Worm (Caenorhabditis elegans) whole organism, young adult: ENCODE measurements around the gene egl-27.

Experiments used
- B0019.2 ChIP-seq: fragments of 200-800 bp; sonication (Bioruptor generic); conservative IDR thresholded peaks from 2 replicates; pipeline ENCODE4 v1.3.6; 2022; ENCODE audit warnings: missing genetic modification reagents, missing genetic modification characterization, missing compliant biosample characterization
- B0035.1 ChIP-seq: sonication (generic microtip); optimal IDR thresholded peaks from 2 replicates; lab custom pipeline; 2016; ENCODE audit warnings: missing genetic modification characterization, mild to moderate bottlenecking, missing compliant biosample characterization, missing genotype, missing genetic modification reagents
- B0261.1 ChIP-seq: sonication (generic microtip); optimal IDR thresholded peaks from 2 replicates; lab custom pipeline; 2016; ENCODE audit warnings: mild to moderate bottlenecking, missing genetic modification characterization, moderate library complexity, missing compliant biosample characterization
- F22D6.2 ChIP-seq: sonication (generic microtip); optimal IDR thresholded peaks from 2 replicates; lab custom pipeline; 2016; ENCODE audit warnings: mild to moderate bottlenecking, missing genetic modification characterization, missing compliant biosample characterization
- F57C9.4 ChIP-seq: sonication (generic microtip); optimal IDR thresholded peaks from 2 replicates; lab custom pipeline; 2017; ENCODE audit warnings: mild to moderate bottlenecking, missing genetic modification characterization, missing compliant biosample characterization
- K12H6.12 ChIP-seq: fragments of 200-800 bp; sonication (Bioruptor generic); optimal IDR thresholded peaks from 2 replicates; lab custom pipeline; 2018; ENCODE audit warnings: mild to moderate bottlenecking, missing genetic modification characterization, missing compliant biosample characterization
- Y53G8AR.9 ChIP-seq: fragments of 200-800 bp; sonication (Bioruptor generic); conservative IDR thresholded peaks from 2 replicates; pipeline ENCODE4 v1.3.6; 2022; ENCODE audit warnings: missing genetic modification reagents, missing genetic modification characterization, missing compliant biosample characterization
- Y79H2A.3 ChIP-seq: fragments of 200-800 bp; sonication (Bioruptor generic); conservative IDR thresholded peaks from 2 replicates; pipeline ENCODE4 v1.3.6; 2022; ENCODE audit warnings: missing genetic modification reagents, missing genetic modification characterization, missing compliant biosample characterization
- akir-1 ChIP-seq: fragments of 200-800 bp; sonication (Bioruptor generic); optimal IDR thresholded peaks from 2 replicates; lab custom pipeline; 2018; ENCODE audit warnings: mild to moderate bottlenecking, missing genetic modification characterization, moderate library complexity, missing compliant biosample characterization
- atf-7 ChIP-seq: sonication (generic microtip); optimal IDR thresholded peaks from 2 replicates; lab custom pipeline; 2017; ENCODE audit warnings: mild to moderate bottlenecking, missing genetic modification characterization, missing compliant biosample characterization
- ccch-3 ChIP-seq: fragments of 200-800 bp; sonication (Bioruptor generic); optimal IDR thresholded peaks from 2 replicates; lab custom pipeline; 2018; ENCODE audit warnings: mild to moderate bottlenecking, missing genetic modification characterization, missing compliant biosample characterization
- cebp-1 ChIP-seq, 2 experiments: fragments of 200-800 bp in 1 of 2; sonication (Bioruptor generic) in 1 of 2; sonication (generic microtip) in 1 of 2; IDR thresholded peaks in 1 of 2; optimal IDR thresholded peaks in 1 of 2; 2 replicates each; pipeline versions ENCODE4 v1.3.6 to Lab custom; 2017 to 2022; ENCODE audit warnings: missing compliant biosample characterization in 2 of 2, missing genetic modification characterization in 2 of 2, mild to moderate bottlenecking in 1 of 2, missing genetic modification reagents in 1 of 2, moderate library complexity in 1 of 2
- ceh-100 ChIP-seq: fragments of 200-800 bp; sonication (Bioruptor generic); IDR thresholded peaks from 2 replicates; pipeline ENCODE4 v1.3.6; 2022; ENCODE audit warnings: missing genetic modification reagents, missing genetic modification characterization, missing compliant biosample characterization
- ceh-27 ChIP-seq: fragments of 200-800 bp; sonication (Bioruptor generic); optimal IDR thresholded peaks from 2 replicates; lab custom pipeline; 2018; ENCODE audit warnings: mild to moderate bottlenecking, missing genetic modification characterization, moderate library complexity, missing compliant biosample characterization
- ceh-91 ChIP-seq: fragments of 200-800 bp; sonication (Bioruptor generic); IDR thresholded peaks from 2 replicates; pipeline ENCODE4 v1.3.6; 2022; ENCODE audit warnings: missing genetic modification reagents, missing genetic modification characterization, missing compliant biosample characterization
- chd-7 ChIP-seq: sonication (generic microtip); optimal IDR thresholded peaks from 2 replicates; lab custom pipeline; 2016; ENCODE audit warnings: mild to moderate bottlenecking, missing genetic modification characterization, moderate library complexity, missing compliant biosample characterization
- dox-1 ChIP-seq: fragments of 200-800 bp; sonication (Bioruptor generic); IDR thresholded peaks from 2 replicates; pipeline ENCODE4 v1.3.6; 2022; ENCODE audit warnings: missing genetic modification reagents, missing genetic modification characterization, missing compliant biosample characterization
- efl-1 ChIP-seq: fragments of 150-350 bp; optimal IDR thresholded peaks from 2 replicates; lab custom pipeline; 2014; ENCODE audit warnings: missing biosample characterization, missing genetic modification reagents, missing genetic modification characterization
- ekl-4 ChIP-seq: fragments of 200-800 bp; sonication (Bioruptor generic); IDR thresholded peaks from 2 replicates; pipeline ENCODE4 v1.3.6; 2022; ENCODE audit warnings: missing genetic modification reagents, missing genetic modification characterization, missing compliant biosample characterization
- fkh-3 ChIP-seq: sonication (generic microtip); optimal IDR thresholded peaks from 2 replicates; lab custom pipeline; 2016; ENCODE audit warnings: mild to moderate bottlenecking, missing genetic modification characterization, missing compliant biosample characterization
- gei-17 ChIP-seq: fragments of 200-800 bp; sonication (Bioruptor generic); optimal IDR thresholded peaks from 2 replicates; lab custom pipeline; 2018; ENCODE audit warnings: mild to moderate bottlenecking, missing genetic modification characterization, missing compliant biosample characterization
- hmg-1.2 ChIP-seq: fragments of 200-800 bp; sonication (Bioruptor generic); IDR thresholded peaks from 2 replicates; pipeline ENCODE4 v1.3.6; 2022; ENCODE audit warnings: missing genetic modification reagents, missing genetic modification characterization, missing compliant biosample characterization
- hsf-1 ChIP-seq: fragments of 200-800 bp; sonication (Bioruptor generic); IDR thresholded peaks from 2 replicates; pipeline ENCODE4 v1.3.6; 2022; ENCODE audit warnings: missing genetic modification reagents, missing genetic modification characterization, missing compliant biosample characterization
- let-526 ChIP-seq: fragments of 200-800 bp; sonication (Bioruptor generic); IDR thresholded peaks from 2 replicates; pipeline ENCODE4 v1.3.6; 2022; ENCODE audit warnings: missing genetic modification reagents, missing genetic modification characterization, missing compliant biosample characterization
- lin-40 ChIP-seq: sonication (generic microtip); optimal IDR thresholded peaks from 2 replicates; lab custom pipeline; 2016; ENCODE audit warnings: missing genetic modification characterization, mild to moderate bottlenecking, missing compliant biosample characterization, missing genotype, missing genetic modification reagents
- lsl-1 ChIP-seq: fragments of 200-800 bp; sonication (Bioruptor generic); optimal IDR thresholded peaks from 2 replicates; lab custom pipeline; 2018; ENCODE audit warnings: mild to moderate bottlenecking, missing genetic modification characterization, moderate library complexity, missing compliant biosample characterization
- madf-8 ChIP-seq: fragments of 200-800 bp; sonication (Bioruptor generic); conservative IDR thresholded peaks from 2 replicates; pipeline ENCODE4 v1.3.6; 2022; ENCODE audit warnings: missing genetic modification reagents, missing genetic modification characterization, missing compliant biosample characterization
- mes-4 ChIP-seq: sonication (generic microtip); optimal IDR thresholded peaks from 2 replicates; lab custom pipeline; 2016; ENCODE audit warnings: missing genotype, missing genetic modification characterization, missing compliant biosample characterization
- mxl-1 ChIP-seq: sonication (generic microtip); optimal IDR thresholded peaks from 2 replicates; lab custom pipeline; 2016; ENCODE audit warnings: missing genetic modification characterization, missing compliant biosample characterization
- nfyb-1 ChIP-seq: fragments of 200-800 bp; sonication (Bioruptor generic); IDR thresholded peaks from 2 replicates; pipeline ENCODE4 v1.3.6; 2022; ENCODE audit warnings: missing genetic modification reagents, missing genetic modification characterization, missing compliant biosample characterization
- nhr-80 ChIP-seq: sonication (generic microtip); optimal IDR thresholded peaks from 2 replicates; lab custom pipeline; 2016; ENCODE audit warnings: missing genetic modification characterization, missing compliant biosample characterization
- pbrm-1 ChIP-seq: fragments of 200-800 bp; sonication (Bioruptor generic); IDR thresholded peaks from 2 replicates; pipeline ENCODE4 v1.3.6; 2022; ENCODE audit warnings: missing genetic modification reagents, missing genetic modification characterization, missing compliant biosample characterization
- pha-4 ChIP-seq: fragments of 150-350 bp; sonication (generic microtip); optimal IDR thresholded peaks from 2 replicates; lab custom pipeline; 2014; ENCODE audit warnings: missing biosample characterization, missing genetic modification reagents, missing genetic modification characterization
- zim-3 ChIP-seq: sonication (generic microtip); optimal IDR thresholded peaks from 2 replicates; lab custom pipeline; 2017; ENCODE audit warnings: mild to moderate bottlenecking, missing genetic modification characterization, moderate library complexity, missing compliant biosample characterization
- ztf-22 ChIP-seq: fragments of 200-800 bp; sonication (Bioruptor generic); optimal IDR thresholded peaks from 2 replicates; lab custom pipeline; 2018; ENCODE audit warnings: mild to moderate bottlenecking, missing genetic modification characterization, moderate library complexity, missing compliant biosample characterization
- ztf-3 ChIP-seq: fragments of 200-800 bp; sonication (Bioruptor generic); optimal IDR thresholded peaks from 2 replicates; lab custom pipeline; 2018; ENCODE audit warnings: mild to moderate bottlenecking, missing genetic modification characterization, missing compliant biosample characterization

The egl-27 gene

DNA sequence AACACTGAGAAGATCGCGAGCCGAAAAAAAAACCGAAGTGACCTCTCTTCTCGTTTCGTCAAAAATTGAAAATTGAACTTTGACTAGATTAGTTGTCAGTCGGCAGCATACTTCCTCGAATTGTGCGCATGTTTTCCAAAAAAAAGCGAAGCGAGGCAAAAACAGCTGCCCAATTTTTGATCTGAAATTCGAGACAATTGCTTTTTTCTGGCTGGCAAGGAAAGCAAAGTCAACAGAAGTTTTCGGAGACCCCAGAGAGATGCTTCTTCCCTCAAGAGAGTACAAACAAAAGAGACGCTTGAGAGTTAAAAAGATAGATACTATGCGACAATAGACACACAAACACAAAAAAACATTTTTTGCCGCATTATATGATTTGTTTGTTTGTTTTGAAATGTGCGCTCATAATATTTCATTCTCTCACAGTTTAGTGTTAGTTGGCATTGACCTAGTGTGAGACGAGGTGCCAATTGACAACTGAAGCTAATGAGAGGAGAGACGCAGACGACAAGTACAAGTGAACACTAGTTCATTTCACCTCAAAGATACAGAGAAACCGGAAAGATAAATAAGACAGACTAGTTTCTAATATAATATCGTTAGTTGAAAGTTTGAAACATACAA, 1.3 kb downstream of the egl-27 start:
- TF ChIP-seq chd-7 (no peak), B0261.1 (tag; lab: Kevin White, UChicago) (no peak), K12H6.12 (tag; lab: Kevin White, UChicago) (peak; percentile 19), pha-4 (tag; lab: Kevin White, UChicago) (peak; percentile 42)

DNA sequence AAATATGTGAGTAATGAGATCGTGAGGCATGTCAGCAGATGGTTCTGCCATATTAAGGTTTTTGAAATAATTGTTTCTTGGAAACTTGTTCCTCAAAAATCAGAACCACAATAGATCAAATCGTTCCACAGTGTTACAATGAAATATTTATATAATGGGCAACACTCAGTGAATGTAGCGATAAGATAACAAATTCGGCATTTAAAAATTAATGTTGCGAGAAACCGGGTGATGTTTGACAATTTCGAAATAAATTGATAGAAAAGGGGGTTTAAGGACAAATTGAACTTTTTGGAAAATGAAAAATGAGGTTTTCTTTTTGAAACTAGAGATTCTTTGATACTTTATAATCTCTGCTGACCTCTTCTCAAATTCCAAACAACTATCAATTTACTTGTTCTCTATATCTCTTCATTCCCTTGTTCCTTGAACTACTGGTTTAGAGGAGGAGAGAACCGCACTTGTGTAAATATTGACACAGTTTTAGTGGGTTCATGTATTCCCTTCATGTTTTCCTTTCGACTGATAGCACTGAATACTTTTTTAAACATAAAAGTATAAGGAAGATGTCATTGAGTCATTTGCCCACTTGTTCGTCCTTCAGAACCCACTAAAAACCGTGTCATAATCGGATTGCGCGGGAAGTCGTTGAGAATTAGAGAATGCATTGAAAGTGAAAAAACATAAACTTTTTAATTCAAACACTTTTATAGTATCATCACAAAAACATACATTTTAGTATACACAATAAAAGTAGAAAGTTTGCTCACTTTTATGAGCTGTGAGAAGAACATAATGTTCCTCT, 2.2 kb downstream of the egl-27 start:
- TF ChIP-seq ztf-3 (GFP tag; lab: Kevin White, UChicago) (no peak), atf-7 (tag; lab: Kevin White, UChicago) (no peak), efl-1 (no peak), lin-40 (tag; lab: Kevin White, UChicago) (no peak), mxl-1 (tag; lab: Kevin White, UChicago) (no peak), ekl-4 (GFP tag; lab: Robert Waterston, UW) (no peak), pha-4 (tag; lab: Kevin White, UChicago) (peak; percentile 14), Y79H2A.3 (GFP tag; lab: Robert Waterston, UW) (no peak), zim-3 (tag; lab: Kevin White, UChicago) (no peak), B0019.2 (GFP tag; lab: Robert Waterston, UW) (no peak), ccch-3 (no peak), F22D6.2 (no peak), akir-1 (no peak), madf-8 (GFP tag; lab: Robert Waterston, UW) (no peak), nhr-80 (tag; lab: Kevin White, UChicago) (peak; percentile 69), hmg-1.2 (GFP tag; lab: Robert Waterston, UW) (no peak), cebp-1 (GFP tag; IDR thresholded peaks at IDR 0.05; lab: Robert Waterston, UW) (no peak), cebp-1 (tag; optimal IDR thresholded peaks at IDR 0.05; lab: Kevin White, UChicago) (peak; percentile 39), ztf-22 (no peak), dox-1 (0 out of 2 replicates have a peak, but pooled peaks have one; percentile 5), Y53G8AR.9 (no peak), nfyb-1 (GFP tag; lab: Robert Waterston, UW) (no peak), fkh-3 (tag; lab: Kevin White, UChicago) (no peak), ceh-91 (GFP tag; lab: Robert Waterston, UW) (no peak), ceh-100 (GFP tag; lab: Robert Waterston, UW) (no peak), pbrm-1 (GFP tag; lab: Robert Waterston, UW) (no peak), ceh-27 (GFP tag; lab: Kevin White, UChicago) (no peak), F57C9.4 (tag; lab: Kevin White, UChicago) (no peak), mes-4 (tag; lab: Kevin White, UChicago) (no peak), lsl-1 (no peak), hsf-1 (GFP tag; lab: Robert Waterston, UW) (no peak)
- TF ChIP-seq, all 124 proteins: peak for 4

DNA sequence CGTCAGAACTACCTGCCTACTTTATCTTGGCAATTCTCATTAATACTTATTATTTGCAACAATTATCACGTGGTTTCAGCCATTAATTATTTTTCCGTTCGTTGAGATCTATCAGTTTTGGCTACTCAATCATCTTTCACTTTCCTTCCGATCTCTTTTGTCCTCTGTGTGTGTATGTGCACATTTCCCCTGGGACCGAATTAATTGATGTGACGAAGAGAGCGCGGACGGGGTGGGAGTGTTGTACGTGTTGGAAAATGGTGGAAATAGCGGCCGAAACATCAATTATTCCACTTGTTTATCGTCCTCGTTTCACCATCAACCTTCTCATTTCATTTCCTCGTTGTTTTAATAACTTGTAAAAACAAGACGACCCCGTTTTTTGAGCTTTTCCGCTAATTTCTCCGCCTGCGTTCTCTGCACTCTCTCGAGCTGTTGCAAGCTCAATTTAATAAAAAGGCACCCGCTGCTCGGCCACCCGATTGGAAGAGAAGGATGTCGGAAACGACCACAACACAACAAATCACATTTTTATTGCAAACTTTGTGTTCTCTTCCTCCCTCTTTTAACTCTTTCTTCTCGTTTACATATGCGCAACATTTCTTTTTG, 3.6 kb downstream of the egl-27 start:
- peak; percentile 9 for TF ChIP-seq chd-7
- no peak for TF ChIP-seq gei-17 (GFP tag; lab: Kevin White, UChicago)
- 0 out of 2 replicates have a peak, but pooled peaks have one; percentile 29 for TF ChIP-seq let-526 (GFP tag; lab: Robert Waterston, UW)
- no peak for TF ChIP-seq B0035.1 (tag; lab: Kevin White, UChicago)
- TF ChIP-seq Y79H2A.3 (GFP tag; lab: Robert Waterston, UW): no peak
